Worm (Caenorhabditis elegans): ENCODE results near the gene acsd-1.

ce11 chrIII:1099523-1099922 lies 16.7 kb upstream of the acsd-1 start:
- TF ChIP-seq ceh-18 (tag; optimal IDR thresholded peaks at IDR 0.05) = no peak
- TF ChIP-seq nhr-11 (tag; optimal IDR thresholded peaks at IDR 0.05) = no peak
- no peak for TF ChIP-seq T23F11.4 (GFP tag; optimal IDR thresholded peaks at IDR 0.05)
- TF ChIP-seq rnt-1 (tag; optimal IDR thresholded peaks at IDR 0.05) = no peak
- no peak for TF ChIP-seq sox-4 (tag; optimal IDR thresholded peaks at IDR 0.05)
- TF ChIP-seq npax-4 (tag; optimal IDR thresholded peaks at IDR 0.05) = no peak
- TF ChIP-seq pat-9 (tag; optimal IDR thresholded peaks at IDR 0.05) = no peak
- no peak for TF ChIP-seq pha-4 (tag; optimal IDR thresholded peaks at IDR 0.05)
- TF ChIP-seq odd-2 (tag; optimal IDR thresholded peaks at IDR 0.05) = no peak
- TF ChIP-seq F13H6.1 (tag; optimal IDR thresholded peaks at IDR 0.05) = no peak
